Fruit fly (Drosophila melanogaster) whole organism, embryonic: ENCODE measurements around the gene fusl.

Experiments
- Abd-B ChIP-seq: fragments of 200-800 bp; sonication (Bioruptor generic); optimal IDR thresholded peaks from 2 replicates; lab custom pipeline; 2018; ENCODE audit warnings: missing biosample characterization, mild to moderate bottlenecking, missing genetic modification characterization, moderate library complexity
- Awh ChIP-seq: fragments of 200-800 bp; sonication (Bioruptor generic); IDR thresholded peaks from 2 replicates; pipeline ENCODE4, ENCODE4 v1.3.6; 2022; ENCODE audit warnings: missing biosample characterization, missing genetic modification characterization
- CG16779 ChIP-seq: fragments of 200-800 bp; sonication (Bioruptor generic); IDR thresholded peaks from 2 replicates; pipeline ENCODE4 v1.3.6; 2022; ENCODE audit warnings: missing biosample characterization, missing genetic modification characterization
- CG1832 ChIP-seq: fragments of 200-800 bp; sonication (Bioruptor generic); optimal IDR thresholded peaks from 2 replicates; lab custom pipeline; 2017; ENCODE audit warnings: missing biosample characterization, mild to moderate bottlenecking, missing genetic modification characterization, inconsistent platforms
- CG2116 ChIP-seq: fragments of 200-800 bp; sonication (Bioruptor generic); optimal IDR thresholded peaks from 3 replicates; lab custom pipeline; 2018; ENCODE audit warnings: missing biosample characterization, mild to moderate bottlenecking, missing genetic modification characterization
- CG33557 ChIP-seq: fragments of 200-800 bp; sonication (Bioruptor generic); optimal IDR thresholded peaks from 2 replicates; lab custom pipeline; 2019; ENCODE audit warnings: missing biosample characterization, mild to moderate bottlenecking, missing genetic modification characterization, moderate library complexity
- CG34376 ChIP-seq: fragments of 200-800 bp; sonication (Bioruptor generic); optimal IDR thresholded peaks from 2 replicates; lab custom pipeline; 2018; ENCODE audit warnings: missing biosample characterization, mild to moderate bottlenecking, missing genetic modification characterization
- CG42726 ChIP-seq: fragments of 200-800 bp; sonication (Bioruptor generic); IDR thresholded peaks from 2 replicates; pipeline ENCODE4 v1.3.6; 2022; ENCODE audit warnings: missing biosample characterization, missing genetic modification characterization; ENCODE audit not compliant: partially characterized antibody
- CG6854 ChIP-seq: fragments of 200-800 bp; sonication (Bioruptor generic); optimal IDR thresholded peaks from 3 replicates; lab custom pipeline; 2017; ENCODE audit warnings: missing biosample characterization, mild to moderate bottlenecking, missing genetic modification characterization
- CG7357 ChIP-seq: fragments of 200-800 bp; sonication (Bioruptor generic); IDR thresholded peaks from 3 replicates; pipeline ENCODE4 v1.3.6; 2022; ENCODE audit warnings: missing biosample characterization, missing genetic modification characterization
- CG8089 ChIP-seq: fragments of 200-800 bp; sonication (Bioruptor generic); optimal IDR thresholded peaks from 3 replicates; lab custom pipeline; 2016; ENCODE audit warnings: missing biosample characterization, missing genetic modification characterization
- CG8281 ChIP-seq: fragments of 200-800 bp; sonication (Bioruptor generic); optimal IDR thresholded peaks from 2 replicates; lab custom pipeline; 2018; ENCODE audit warnings: missing biosample characterization, mild to moderate bottlenecking, missing genetic modification characterization, moderate library complexity
- CG8388 ChIP-seq: fragments of 200-800 bp; sonication (Bioruptor generic); optimal IDR thresholded peaks from 2 replicates; lab custom pipeline; 2019; ENCODE audit warnings: missing biosample characterization, mild to moderate bottlenecking, missing genetic modification characterization, moderate library complexity
- CG9215 ChIP-seq: fragments of 200-800 bp; sonication (Bioruptor generic); IDR thresholded peaks from 2 replicates; pipeline ENCODE4 v1.3.6; 2022; ENCODE audit warnings: missing biosample characterization, missing genetic modification characterization
- CG9437 ChIP-seq: fragments of 200-800 bp; sonication (Bioruptor generic); optimal IDR thresholded peaks from 2 replicates; lab custom pipeline; 2018; ENCODE audit warnings: missing biosample characterization, mild to moderate bottlenecking, missing genetic modification characterization
- CG9727 ChIP-seq: fragments of 200-800 bp; sonication (Bioruptor generic); optimal IDR thresholded peaks from 3 replicates; lab custom pipeline; 2017; ENCODE audit warnings: missing biosample characterization, mild to moderate bottlenecking, missing genetic modification characterization
- D ChIP-seq, 2 experiments: fragments of 200-800 bp in 1 of 2; fragments of >200 bp in 1 of 2; sonication (Bioruptor generic) in 1 of 2; optimal IDR thresholded peaks; 2 replicates in 1 of 2; 3 replicates in 1 of 2; lab custom pipeline; 2017; ENCODE audit warnings: mild to moderate bottlenecking in 1 of 2, missing biosample characterization in 1 of 2, missing genetic modification characterization in 1 of 2, missing genetic modification reagents in 1 of 2
- D19A ChIP-seq: fragments of 200-800 bp; optimal IDR thresholded peaks from 3 replicates; lab custom pipeline; 2019; ENCODE audit warnings: missing biosample characterization, mild to moderate bottlenecking, missing genetic modification characterization, moderate library complexity
- Doc2 ChIP-seq: fragments of 200-800 bp; sonication (Bioruptor generic); IDR thresholded peaks from 2 replicates; pipeline ENCODE4 v1.3.6; 2022; ENCODE audit warnings: missing biosample characterization, missing genetic modification characterization
- Doc3 ChIP-seq: fragments of 200-800 bp; sonication (Bioruptor generic); IDR thresholded peaks from 3 replicates; pipeline ENCODE4 v1.3.6; 2022; ENCODE audit warnings: missing biosample characterization, missing genetic modification characterization; ENCODE audit not compliant: partially characterized antibody
- Hey ChIP-seq: fragments of 200-800 bp; sonication (Bioruptor generic); optimal IDR thresholded peaks from 3 replicates; lab custom pipeline; 2018; ENCODE audit warnings: missing biosample characterization, mild to moderate bottlenecking, missing genetic modification characterization
- Hr3 ChIP-seq: fragments of 200-800 bp; sonication (Bioruptor generic); optimal IDR thresholded peaks from 3 replicates; lab custom pipeline; 2016; ENCODE audit warnings: missing biosample characterization, missing genetic modification characterization
- Kr ChIP-seq: fragments of 200-800 bp; sonication (Bioruptor generic); optimal IDR thresholded peaks from 2 replicates; lab custom pipeline; 2017; ENCODE audit warnings: missing biosample characterization, mild to moderate bottlenecking, missing genetic modification characterization
- NFAT ChIP-seq: fragments of 200-800 bp; sonication (Bioruptor generic); IDR thresholded peaks from 2 replicates; pipeline ENCODE4 v1.3.6; 2022; ENCODE audit warnings: missing biosample characterization, missing genetic modification characterization
- Sox102F ChIP-seq: fragments of 200-800 bp; sonication (Bioruptor generic); optimal IDR thresholded peaks from 2 replicates; lab custom pipeline; 2018; ENCODE audit warnings: missing biosample characterization, mild to moderate bottlenecking, missing genetic modification characterization, moderate library complexity
- Sry-δ ChIP-seq: fragments of 200-800 bp; sonication (Bioruptor generic); optimal IDR thresholded peaks from 2 replicates; lab custom pipeline; 2016; ENCODE audit warnings: missing biosample characterization, missing genetic modification characterization
- Ssrp ChIP-seq: fragments of 200-800 bp; sonication (Bioruptor generic); optimal IDR thresholded peaks from 2 replicates; lab custom pipeline; 2018; ENCODE audit warnings: missing biosample characterization, mild to moderate bottlenecking, missing genetic modification characterization, moderate library complexity
- ato ChIP-seq: fragments of 200-800 bp; sonication (Bioruptor generic); IDR thresholded peaks from 2 replicates; pipeline ENCODE4 v1.3.6; 2022; ENCODE audit warnings: missing biosample characterization, missing genetic modification characterization; ENCODE audit not compliant: partially characterized antibody
- br ChIP-seq: fragments of >200 bp; optimal IDR thresholded peaks from 2 replicates; lab custom pipeline; 2017
- cad ChIP-seq: fragments of >200 bp; optimal IDR thresholded peaks from 2 replicates; lab custom pipeline; 2017; ENCODE audit warnings: missing biosample characterization, missing genetic modification characterization
- cg ChIP-seq: fragments of 200-800 bp; sonication (Bioruptor generic); optimal IDR thresholded peaks from 3 replicates; lab custom pipeline; 2019; ENCODE audit warnings: missing biosample characterization, mild to moderate bottlenecking, missing genetic modification characterization, moderate library complexity
- en ChIP-seq: fragments of 200-800 bp; sonication (Bioruptor generic); optimal IDR thresholded peaks from 2 replicates; lab custom pipeline; 2016; ENCODE audit warnings: missing biosample characterization, missing genetic modification characterization
- ewg ChIP-seq: fragments of 200-800 bp; sonication (Bioruptor generic); optimal IDR thresholded peaks from 3 replicates; lab custom pipeline; 2017; ENCODE audit warnings: mild to moderate bottlenecking, missing biosample characterization, missing genetic modification reagents, missing genetic modification characterization
- fd3F ChIP-seq: fragments of 200-800 bp; sonication (Bioruptor generic); optimal IDR thresholded peaks from 2 replicates; lab custom pipeline; 2018; ENCODE audit warnings: missing biosample characterization, mild to moderate bottlenecking, missing genetic modification characterization, moderate library complexity
- fd64A ChIP-seq: fragments of 200-800 bp; sonication (Bioruptor generic); optimal IDR thresholded peaks from 3 replicates; lab custom pipeline; 2018; ENCODE audit warnings: missing biosample characterization, mild to moderate bottlenecking, missing genetic modification characterization
- fu2 ChIP-seq: fragments of 200-800 bp; sonication (Bioruptor generic); optimal IDR thresholded peaks from 2 replicates; lab custom pipeline; 2016; ENCODE audit warnings: missing biosample characterization, missing genetic modification characterization
- gsb ChIP-seq: fragments of 200-800 bp; sonication (Bioruptor generic); IDR thresholded peaks from 2 replicates; pipeline ENCODE4 v1.3.6; 2022; ENCODE audit warnings: missing biosample characterization, missing genetic modification characterization
- hkb ChIP-seq, 2 experiments: fragments of 200-800 bp in 1 of 2; fragments of >200 bp in 1 of 2; sonication (Bioruptor generic) in 1 of 2; IDR thresholded peaks in 1 of 2; optimal IDR thresholded peaks in 1 of 2; 2 replicates each; pipeline versions ENCODE4 v1.3.6 to Lab custom; 2017 to 2022; ENCODE audit warnings: missing biosample characterization in 1 of 2, missing genetic modification characterization in 1 of 2
- nmo ChIP-seq: fragments of 200-800 bp; sonication (Bioruptor generic); optimal IDR thresholded peaks from 2 replicates; lab custom pipeline; 2018; ENCODE audit warnings: missing biosample characterization, mild to moderate bottlenecking, missing genetic modification characterization, moderate library complexity
- peb ChIP-seq: fragments of 200-800 bp; sonication (Bioruptor generic); IDR thresholded peaks from 2 replicates; pipeline ENCODE4 v1.3.6; 2022; ENCODE audit warnings: missing biosample characterization, missing genetic modification characterization
- run ChIP-seq: fragments of 200-800 bp; sonication (Bioruptor generic); optimal IDR thresholded peaks from 3 replicates; lab custom pipeline; 2018; ENCODE audit warnings: missing biosample characterization, mild to moderate bottlenecking, missing genetic modification characterization
- sima ChIP-seq: fragments of 200-800 bp; sonication (Bioruptor generic); optimal IDR thresholded peaks from 2 replicates; lab custom pipeline; 2016; ENCODE audit warnings: missing biosample characterization, missing genetic modification characterization
- slbo ChIP-seq: fragments of 200-800 bp; sonication (Bioruptor generic); IDR thresholded peaks from 2 replicates; pipeline ENCODE4 v1.3.6; 2022; ENCODE audit warnings: missing biosample characterization, missing genetic modification characterization
- stc ChIP-seq: fragments of 200-800 bp; sonication (Bioruptor generic); IDR thresholded peaks from 2 replicates; pipeline ENCODE4 v1.3.6; 2022; ENCODE audit warnings: missing biosample characterization, missing genetic modification characterization
- tll ChIP-seq, 2 experiments: fragments of 200-800 bp in 1 of 2; fragments of >200 bp in 1 of 2; sonication (Bioruptor generic) in 1 of 2; optimal IDR thresholded peaks; 2 replicates each; lab custom pipeline; 2017 to 2019; ENCODE audit warnings: missing biosample characterization in 2 of 2, missing genetic modification characterization in 2 of 2, mild to moderate bottlenecking in 1 of 2, moderate library complexity in 1 of 2
- tna ChIP-seq: fragments of 200-800 bp; sonication (Bioruptor generic); IDR thresholded peaks from 2 replicates; pipeline ENCODE4 v1.3.6; 2022; ENCODE audit warnings: missing biosample characterization, missing genetic modification characterization; ENCODE audit not compliant: partially characterized antibody
- trem ChIP-seq: fragments of 200-800 bp; optimal IDR thresholded peaks from 3 replicates; lab custom pipeline; 2019; ENCODE audit warnings: missing biosample characterization, mild to moderate bottlenecking, missing genetic modification characterization, moderate library complexity

Gene fusl

DNA sequence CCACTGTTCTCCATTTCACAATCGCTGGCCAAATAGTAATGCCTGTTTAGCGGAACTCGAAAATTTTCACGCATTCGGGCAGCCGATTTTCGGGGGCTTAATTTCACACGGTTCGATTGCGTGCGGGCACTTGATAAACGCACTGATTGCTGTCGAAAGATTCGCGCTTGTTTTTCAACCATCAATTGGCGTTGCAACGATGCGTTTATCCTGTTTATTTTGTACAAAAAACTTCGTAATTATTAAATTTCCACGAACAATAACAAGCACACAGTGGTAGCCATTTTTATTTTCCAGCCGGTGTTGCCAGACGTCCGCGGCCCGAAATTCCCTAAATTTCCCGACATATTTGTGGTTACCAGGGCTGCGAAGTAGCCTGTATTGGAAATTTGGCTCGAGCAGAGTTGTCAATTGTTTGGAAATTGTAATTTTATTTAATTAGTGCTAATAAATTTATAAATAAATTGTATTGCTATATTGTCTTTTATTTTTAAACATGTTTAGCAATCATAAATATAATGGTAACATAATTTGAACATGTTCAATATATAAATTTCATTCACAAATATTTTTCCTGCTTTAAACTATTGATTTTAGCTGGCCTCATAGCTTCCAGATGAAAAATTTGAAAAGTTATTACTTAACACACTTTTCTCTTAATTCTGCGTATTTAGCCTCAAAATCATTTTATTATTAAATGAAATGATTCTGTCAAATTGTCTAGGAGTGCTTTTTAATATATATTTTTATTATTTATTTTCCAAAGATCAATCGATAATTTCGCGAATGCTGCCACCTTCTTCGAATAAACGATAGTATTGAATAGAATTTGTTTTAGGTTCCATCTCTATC, 11.2 kb downstream of the fusl start, which contains the start of the genes Ncoa6 and cype (continued):
- TF ChIP-seq CG33557 (peak; percentile 53), CG8281 (tag; lab: Kevin White, UChicago) (peak; percentile 2), CG8089 (GFP tag; lab: Kevin White, UChicago) (no peak), CG9215 (peak; percentile 61), fu2 (GFP tag; lab: Kevin White, UChicago) (no peak), CG16779 (GFP tag; lab: Robert Waterston, UW) (no peak), gsb (no peak), en (no peak), ato (GFP tag; lab: Robert Waterston, UW) (peak; percentile 56), stc (GFP tag; lab: Robert Waterston, UW) (no peak), cg (GFP tag; lab: Kevin White, UChicago) (peak; percentile 69), fd64A (GFP tag; lab: Kevin White, UChicago) (no peak), run (tag; lab: Kevin White, UChicago) (peak; percentile 69), sima (GFP tag; lab: Kevin White, UChicago) (no peak), Sry-δ (GFP tag; lab: Kevin White, UChicago) (peak; percentile 64), hkb (optimal IDR thresholded peaks at IDR 0.05; lab: Kevin White, UChicago) (no peak), hkb (GFP tag; IDR thresholded peaks at IDR 0.05; lab: Robert Waterston, UW) (no peak), CG34376 (GFP tag; lab: Kevin White, UChicago) (no peak), tna (GFP tag; lab: Robert Waterston, UW) (peak; percentile 37; the same call in 1 of the 2 replicates), D19A (peak; percentile 46), peb (GFP tag; lab: Robert Waterston, UW) (no peak), Kr (GFP tag; lab: Kevin White, UChicago) (no peak), Awh (GFP tag; lab: Robert Waterston, UW) (0 out of 2 replicates have a peak, but pooled peaks have one; percentile 5), NFAT (GFP tag; lab: Robert Waterston, UW) (peak; percentile 47; the same call in 1 of the 2 replicates), CG7357 (GFP tag; lab: Robert Waterston, UW) (no peak), CG42726 (GFP tag; lab: Robert Waterston, UW) (peak; percentile 88), trem (peak; percentile 44), CG9727 (GFP tag; lab: Kevin White, UChicago) (peak; percentile 56), slbo (GFP tag; lab: Robert Waterston, UW) (peak; percentile 57), Hr3 (GFP tag; lab: Kevin White, UChicago) (peak; percentile 62), Ssrp (tag; lab: Kevin White, UChicago) (peak; percentile 39), CG8388 (GFP tag; lab: Kevin White, UChicago) (peak; percentile 36), Abd-B (GFP tag; lab: Kevin White, UChicago) (peak; percentile 54), br (lab: Kevin White, UChicago) (no peak), Doc3 (peak; percentile 85), cad (GFP tag; lab: Kevin White, UChicago) (no peak), tll (GFP tag; optimal IDR thresholded peaks at IDR 0.05; lab: Kevin White, UChicago) (no peak), Sox102F (GFP tag; lab: Kevin White, UChicago) (peak; percentile 49), nmo (GFP tag; lab: Kevin White, UChicago) (peak; percentile 69), fd3F (peak; percentile 52), CG2116 (GFP tag; lab: Kevin White, UChicago) (peak; percentile 51), CG9437 (GFP tag; lab: Kevin White, UChicago) (peak; percentile 59), ewg (GFP tag; lab: Kevin White, UChicago) (peak; percentile 8), D (optimal IDR thresholded peaks at IDR 0.05; lab: Kevin White, UChicago) (no peak), D (GFP tag; optimal IDR thresholded peaks at IDR 0.05; lab: Kevin White, UChicago) (no peak), Doc2 (no peak), Hey (no peak), CG1832 (GFP tag; lab: Kevin White, UChicago) (no peak), CG6854 (GFP tag; lab: Kevin White, UChicago) (peak; percentile 6)
